Fruit fly (Drosophila melanogaster): ENCODE data around the gene Hsp26.

Gene Hsp26

DNA sequence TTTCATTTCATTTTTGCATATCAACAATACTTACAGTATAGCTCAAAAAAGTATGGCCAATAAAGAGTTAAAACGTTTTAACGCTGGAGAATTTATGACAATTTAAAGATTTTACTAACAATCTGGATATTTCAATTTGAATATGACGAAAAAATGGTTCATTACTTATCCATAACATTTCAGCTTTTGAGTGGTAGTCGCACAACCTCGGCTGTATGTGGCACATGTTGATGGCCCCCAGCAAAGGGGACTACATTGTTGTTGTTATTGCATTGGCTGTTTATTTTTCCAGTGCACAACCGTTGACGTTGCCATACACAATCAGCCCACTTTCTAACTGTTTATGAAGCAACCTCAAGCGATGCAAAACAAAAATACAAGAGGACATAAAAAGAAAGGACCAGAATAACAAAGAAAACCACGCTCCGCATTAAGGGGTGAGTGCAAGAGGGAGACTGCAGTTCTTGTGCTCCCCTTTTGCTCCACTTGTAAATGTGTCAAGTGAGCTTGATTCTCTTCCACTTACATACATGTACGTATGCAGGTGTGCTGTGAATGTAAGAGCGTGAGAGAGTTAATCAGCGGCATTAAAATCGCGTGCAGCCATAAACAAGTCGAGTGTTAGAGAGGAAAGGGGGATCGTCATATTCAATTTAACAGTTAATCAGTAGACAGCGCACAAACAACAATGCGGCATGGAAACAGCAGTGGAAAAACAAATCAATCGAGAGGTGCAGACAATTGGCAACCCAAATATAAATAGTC is 43.0 kb upstream of the Hsp26 start (continued):
- TF ChIP-seq ash1 (GFP tag; optimal IDR thresholded peaks at IDR 0.05) = no peak
- no peak for TF ChIP-seq gt (GFP tag; IDR thresholded peaks at IDR 0.05)
- no peak for TF ChIP-seq tin (GFP tag; optimal IDR thresholded peaks at IDR 0.05)
- TF ChIP-seq CG12659 (GFP tag; optimal IDR thresholded peaks at IDR 0.05) = peak; percentile 22
- TF ChIP-seq Rfx (GFP tag; IDR thresholded peaks at IDR 0.05) = peak; percentile 51; the same call in 1 of the 2 replicates
- peak; percentile 20 for TF ChIP-seq Camta (GFP tag; optimal IDR thresholded peaks at IDR 0.05)
- peak; percentile 24 for TF ChIP-seq CG9437 (GFP tag; optimal IDR thresholded peaks at IDR 0.05)
- no peak for TF ChIP-seq h (optimal IDR thresholded peaks at IDR 0.05)
- no peak for TF ChIP-seq tup (GFP tag; optimal IDR thresholded peaks at IDR 0.05)
- no peak for TF ChIP-seq Sry-δ (GFP tag; optimal IDR thresholded peaks at IDR 0.05)
- TF ChIP-seq maf-S (GFP tag; optimal IDR thresholded peaks at IDR 0.05) = no peak
- peak; percentile 29 for TF ChIP-seq CG17568 (GFP tag; optimal IDR thresholded peaks at IDR 0.05)
- peak; percentile 54 for TF ChIP-seq ttk (GFP tag; IDR thresholded peaks at IDR 0.05)
- peak; percentile 22 for TF ChIP-seq CG1647 (GFP tag; optimal IDR thresholded peaks at IDR 0.05)
- no peak for TF ChIP-seq CG12071 (GFP tag; optimal IDR thresholded peaks at IDR 0.05)
- TF ChIP-seq lola (GFP tag; optimal IDR thresholded peaks at IDR 0.05) = peak in 1 of 3 experiments; percentile 7
- no peak for TF ChIP-seq Spps (tag; optimal IDR thresholded peaks at IDR 0.05)
- TF ChIP-seq rib (GFP tag; IDR thresholded peaks at IDR 0.05) = no peak
- no peak for TF ChIP-seq CG42726 (GFP tag; IDR thresholded peaks at IDR 0.05; ENCODE audit: partially characterized antibody)
- no peak for TF ChIP-seq wek (GFP tag; optimal IDR thresholded peaks at IDR 0.05)
- TF ChIP-seq Hr78 (GFP tag; optimal IDR thresholded peaks at IDR 0.05) = peak in 1 of 2 experiments; percentile 32
- peak; percentile 55 for TF ChIP-seq CG31441 (GFP tag; IDR thresholded peaks at IDR 0.05)
- no peak for TF ChIP-seq Ets97D (GFP tag; optimal IDR thresholded peaks at IDR 0.05)
- TF ChIP-seq pros (GFP tag; optimal IDR thresholded peaks at IDR 0.05) = no peak
- TF ChIP-seq CG30403 (GFP tag; optimal IDR thresholded peaks at IDR 0.05) = peak; percentile 38
- peak; percentile 76 for TF ChIP-seq CG11504 (tag; optimal IDR thresholded peaks at IDR 0.05)
- TF ChIP-seq CG3995 (GFP tag; optimal IDR thresholded peaks at IDR 0.05) = no peak
- no peak for TF ChIP-seq zfh2 (GFP tag; optimal IDR thresholded peaks at IDR 0.05)
- TF ChIP-seq Scr (GFP tag; IDR thresholded peaks at IDR 0.05; ENCODE audit: partially characterized antibody) = no peak
- peak; percentile 23 for TF ChIP-seq salm (tag; optimal IDR thresholded peaks at IDR 0.05)
- TF ChIP-seq esg (GFP tag; conservative IDR thresholded peaks at IDR 0.05) = peak; percentile 63; the same call in 1 of the 2 replicates
- peak; percentile 9 for TF ChIP-seq CTCF (GFP tag; optimal IDR thresholded peaks at IDR 0.05)
- TF ChIP-seq lab (GFP tag; optimal IDR thresholded peaks at IDR 0.05) = peak; percentile 68
- no peak for TF ChIP-seq crp (GFP tag; optimal IDR thresholded peaks at IDR 0.05)
- peak; percentile 69 for TF ChIP-seq CG17328 (GFP tag; IDR thresholded peaks at IDR 0.05)
- peak; percentile 66 for TF ChIP-seq CG15269 (tag; optimal IDR thresholded peaks at IDR 0.05)
- TF ChIP-seq B-H1 (GFP tag; IDR thresholded peaks at IDR 0.05) = no peak
- no peak for TF ChIP-seq usp (GFP tag; optimal IDR thresholded peaks at IDR 0.05)
- no peak for TF ChIP-seq CG1832 (GFP tag; optimal IDR thresholded peaks at IDR 0.05)
- TF ChIP-seq corto (GFP tag; optimal IDR thresholded peaks at IDR 0.05) = peak; percentile 82
- TF ChIP-seq CG14667 (GFP tag; IDR thresholded peaks at IDR 0.05) = peak; percentile 18; the same call in 1 of the 2 replicates
- peak; percentile 8 for TF ChIP-seq oc (tag; optimal IDR thresholded peaks at IDR 0.05)
- peak; percentile 90 for TF ChIP-seq nom (GFP tag; optimal IDR thresholded peaks at IDR 0.05)
- TF ChIP-seq CG6175 (GFP tag; IDR thresholded peaks at IDR 0.05) = no peak
- peak; percentile 44 for TF ChIP-seq odd (GFP tag; optimal IDR thresholded peaks at IDR 0.05)
- TF ChIP-seq pnt (GFP tag; optimal IDR thresholded peaks at IDR 0.05) = no peak
- TF ChIP-seq caup (GFP tag; optimal IDR thresholded peaks at IDR 0.05; ENCODE audit: severe bottlenecking) = peak; percentile 17
- TF ChIP-seq CG1792 (GFP tag; optimal IDR thresholded peaks at IDR 0.05) = no peak
- 0 out of 3 replicates have a peak, but pooled peaks have one; percentile 24 for TF ChIP-seq CG11456 (GFP tag; IDR thresholded peaks at IDR 0.05)
